Worm (Caenorhabditis elegans) whole organism, late embryonic: Measurements from ENCODE around the gene ZK370.6.

Experiments used
- C08G9.2 ChIP-seq: sonication (generic microtip); optimal IDR thresholded peaks from 2 replicates; lab custom pipeline; 2016; ENCODE audit warnings: mild to moderate bottlenecking, missing genetic modification characterization, moderate library complexity, missing compliant biosample characterization
- C38D4.7 ChIP-seq: fragments of 200-800 bp; sonication (Bioruptor generic); optimal IDR thresholded peaks from 2 replicates; lab custom pipeline; 2018; ENCODE audit warnings: mild to moderate bottlenecking, missing genetic modification characterization, moderate library complexity, missing compliant biosample characterization
- F13H6.1 ChIP-seq: sonication (generic microtip); optimal IDR thresholded peaks from 2 replicates; lab custom pipeline; 2016; ENCODE audit warnings: missing genetic modification characterization, missing compliant biosample characterization
- K02D7.2 ChIP-seq: sonication (generic microtip); optimal IDR thresholded peaks from 2 replicates; lab custom pipeline; 2017; ENCODE audit warnings: mild to moderate bottlenecking, missing genetic modification characterization, missing compliant biosample characterization
- T23F11.4 ChIP-seq: fragments of 200-800 bp; sonication (Bioruptor generic); optimal IDR thresholded peaks from 2 replicates; lab custom pipeline; 2018; ENCODE audit warnings: mild to moderate bottlenecking, missing genetic modification characterization, missing compliant biosample characterization
- Y22D7AL.16 ChIP-seq: sonication (generic microtip); optimal IDR thresholded peaks from 2 replicates; lab custom pipeline; 2016; ENCODE audit warnings: missing genetic modification characterization, missing compliant biosample characterization
- ahr-1 ChIP-seq: sonication (generic microtip); optimal IDR thresholded peaks from 2 replicates; lab custom pipeline; 2016; ENCODE audit warnings: missing genetic modification characterization, missing compliant biosample characterization
- ceh-14 ChIP-seq: sonication (generic microtip); optimal IDR thresholded peaks from 2 replicates; lab custom pipeline; 2016; ENCODE audit warnings: missing genotype, missing genetic modification characterization, missing compliant biosample characterization
- ceh-18 ChIP-seq: sonication (generic microtip); optimal IDR thresholded peaks from 2 replicates; lab custom pipeline; 2016; ENCODE audit warnings: missing genetic modification characterization, missing compliant biosample characterization
- ceh-19 ChIP-seq: fragments of 200-800 bp; sonication (Bioruptor generic); optimal IDR thresholded peaks from 2 replicates; lab custom pipeline; 2018; ENCODE audit warnings: mild to moderate bottlenecking, missing genetic modification characterization, missing compliant biosample characterization
- ceh-2 ChIP-seq: sonication (generic microtip); optimal IDR thresholded peaks from 2 replicates; lab custom pipeline; 2016; ENCODE audit warnings: missing genotype, missing genetic modification characterization, missing compliant biosample characterization
- ceh-22 ChIP-seq: sonication (generic microtip); optimal IDR thresholded peaks from 2 replicates; lab custom pipeline; 2017; ENCODE audit warnings: missing biosample characterization, missing genetic modification characterization
- ceh-30 ChIP-seq: fragments of 150-350 bp; optimal IDR thresholded peaks from 2 replicates; lab custom pipeline; 2014; ENCODE audit warnings: missing biosample characterization, missing genetic modification characterization
- ceh-34 ChIP-seq: sonication (generic microtip); optimal IDR thresholded peaks from 2 replicates; lab custom pipeline; 2016; ENCODE audit warnings: mild to moderate bottlenecking, missing genetic modification characterization, missing compliant biosample characterization
- ceh-45 ChIP-seq: fragments of 200-800 bp; sonication (Bioruptor generic); IDR thresholded peaks from 2 replicates; pipeline ENCODE4 v1.3.6; 2022; ENCODE audit warnings: missing genetic modification reagents, missing genetic modification characterization, missing compliant biosample characterization
- ceh-48 ChIP-seq: sonication (generic microtip); optimal IDR thresholded peaks from 2 replicates; lab custom pipeline; 2016; ENCODE audit warnings: missing genetic modification characterization, inconsistent platforms, missing compliant biosample characterization
- ceh-6 ChIP-seq: fragments of 200-800 bp; sonication (Bioruptor generic); optimal IDR thresholded peaks from 2 replicates; lab custom pipeline; 2018; ENCODE audit warnings: mild to moderate bottlenecking, missing genetic modification characterization, missing compliant biosample characterization
- ceh-9 ChIP-seq: sonication (generic microtip); optimal IDR thresholded peaks from 2 replicates; lab custom pipeline; 2016; ENCODE audit warnings: mild to moderate bottlenecking, missing genetic modification characterization, inconsistent platforms, missing compliant biosample characterization
- che-1 ChIP-seq: sonication (generic microtip); optimal IDR thresholded peaks from 2 replicates; lab custom pipeline; 2016; ENCODE audit warnings: mild to moderate bottlenecking, missing genetic modification characterization, missing compliant biosample characterization
- dmd-4 ChIP-seq: sonication (generic microtip); optimal IDR thresholded peaks from 2 replicates; lab custom pipeline; 2016; ENCODE audit warnings: borderline replicate concordance, missing genetic modification characterization, missing compliant biosample characterization
- dve-1 ChIP-seq: sonication (generic microtip); optimal IDR thresholded peaks from 2 replicates; lab custom pipeline; 2017; ENCODE audit warnings: antibody characterized with exemption, mild to moderate bottlenecking, missing genetic modification characterization, missing compliant biosample characterization
- elt-2 ChIP-seq: sonication (generic microtip); optimal IDR thresholded peaks from 2 replicates; lab custom pipeline; 2016; ENCODE audit warnings: missing genetic modification reagents, missing genetic modification characterization, missing compliant biosample characterization
- eyg-1 ChIP-seq: sonication (generic microtip); optimal IDR thresholded peaks from 2 replicates; lab custom pipeline; 2016; ENCODE audit warnings: missing genotype, missing genetic modification characterization, missing compliant biosample characterization
- fkh-10 ChIP-seq: fragments of 150-350 bp; optimal IDR thresholded peaks from 2 replicates; lab custom pipeline; 2014; ENCODE audit warnings: missing biosample characterization, missing genetic modification reagents, missing genetic modification characterization
- gmeb-2 ChIP-seq: sonication (generic microtip); optimal IDR thresholded peaks from 2 replicates; lab custom pipeline; 2016; ENCODE audit warnings: missing genetic modification characterization, inconsistent platforms, missing compliant biosample characterization
- hlh-13 ChIP-seq: fragments of 200-800 bp; sonication (Bioruptor generic); optimal IDR thresholded peaks from 2 replicates; lab custom pipeline; 2018; ENCODE audit warnings: mild to moderate bottlenecking, missing genetic modification characterization, missing compliant biosample characterization
- hlh-30 ChIP-seq: sonication (generic microtip); optimal IDR thresholded peaks from 2 replicates; lab custom pipeline; 2017; ENCODE audit warnings: antibody characterized with exemption, missing genetic modification characterization, missing compliant biosample characterization; ENCODE audit not compliant: insufficient read depth
- hlh-8 ChIP-seq: sonication (generic microtip); optimal IDR thresholded peaks from 2 replicates; lab custom pipeline; 2016; ENCODE audit warnings: missing genotype, missing genetic modification characterization, missing compliant biosample characterization
- lim-6 ChIP-seq: sonication (generic microtip); optimal IDR thresholded peaks from 2 replicates; lab custom pipeline; 2016; ENCODE audit warnings: missing genetic modification characterization, missing compliant biosample characterization
- madf-2 ChIP-seq: sonication (generic microtip); optimal IDR thresholded peaks from 2 replicates; lab custom pipeline; 2017; ENCODE audit warnings: missing genetic modification characterization, missing compliant biosample characterization
- mec-3 ChIP-seq: sonication (generic microtip); optimal IDR thresholded peaks from 2 replicates; lab custom pipeline; 2016; ENCODE audit warnings: borderline replicate concordance, missing genetic modification characterization, missing compliant biosample characterization
- nfya-1 ChIP-seq: sonication (generic microtip); optimal IDR thresholded peaks from 2 replicates; lab custom pipeline; 2017; ENCODE audit warnings: missing genetic modification characterization, mild to moderate bottlenecking, missing compliant biosample characterization, antibody characterized with exemption, moderate library complexity
- nhr-11 ChIP-seq: fragments of 150-350 bp; optimal IDR thresholded peaks from 2 replicates; lab custom pipeline; 2014; ENCODE audit warnings: missing biosample characterization, missing genetic modification characterization
- pag-3 ChIP-seq: sonication (generic microtip); optimal IDR thresholded peaks from 2 replicates; lab custom pipeline; 2016; ENCODE audit warnings: missing compliant biosample characterization, missing genetic modification characterization, borderline replicate concordance
- pax-1 ChIP-seq: fragments of 150-350 bp; optimal IDR thresholded peaks from 2 replicates; lab custom pipeline; 2014; ENCODE audit warnings: missing biosample characterization, missing genetic modification characterization
- pha-4 ChIP-seq: fragments of 150-350 bp; optimal IDR thresholded peaks from 2 replicates; lab custom pipeline; 2018; ENCODE audit warnings: missing biosample characterization, missing genetic modification reagents, missing genetic modification characterization
- pqm-1 ChIP-seq: sonication (generic microtip); optimal IDR thresholded peaks from 2 replicates; lab custom pipeline; 2016; ENCODE audit warnings: missing genetic modification characterization, missing compliant biosample characterization
- pros-1 ChIP-seq: fragments of 150-350 bp; optimal IDR thresholded peaks from 2 replicates; lab custom pipeline; 2014; ENCODE audit warnings: missing biosample characterization, missing genetic modification reagents, missing genetic modification characterization
- ref-2 ChIP-seq: sonication (generic microtip); optimal IDR thresholded peaks from 2 replicates; lab custom pipeline; 2016; ENCODE audit warnings: missing genetic modification characterization, missing compliant biosample characterization
- rnt-1 ChIP-seq: sonication (generic microtip); optimal IDR thresholded peaks from 2 replicates; lab custom pipeline; 2016; ENCODE audit warnings: missing genetic modification characterization, missing compliant biosample characterization
- sdc-2 ChIP-seq: sonication (generic microtip); optimal IDR thresholded peaks from 2 replicates; lab custom pipeline; 2016; ENCODE audit warnings: missing genotype, missing genetic modification characterization, missing compliant biosample characterization
- sox-4 ChIP-seq: sonication (generic microtip); optimal IDR thresholded peaks from 2 replicates; lab custom pipeline; 2017; ENCODE audit warnings: mild to moderate bottlenecking, missing genetic modification characterization, inconsistent platforms, missing compliant biosample characterization
- syd-9 ChIP-seq: sonication (generic microtip); optimal IDR thresholded peaks from 2 replicates; lab custom pipeline; 2016; ENCODE audit warnings: mild to moderate bottlenecking, missing genetic modification characterization, moderate library complexity, missing compliant biosample characterization
- tbx-2 ChIP-seq: sonication (generic microtip); optimal IDR thresholded peaks from 2 replicates; lab custom pipeline; 2016; ENCODE audit warnings: missing genetic modification characterization, missing compliant biosample characterization
- tbx-7 ChIP-seq: sonication (generic microtip); optimal IDR thresholded peaks from 2 replicates; lab custom pipeline; 2016; ENCODE audit warnings: missing genotype, missing genetic modification characterization, missing compliant biosample characterization
- ttx-3 ChIP-seq: sonication (generic microtip); optimal IDR thresholded peaks from 2 replicates; lab custom pipeline; 2016; ENCODE audit warnings: missing genetic modification reagents, missing genetic modification characterization, missing compliant biosample characterization
- unc-3 ChIP-seq, 2 experiments: fragments of 200-800 bp in 1 of 2; sonication (Bioruptor generic) in 1 of 2; sonication (generic microtip) in 1 of 2; conservative IDR thresholded peaks in 1 of 2; optimal IDR thresholded peaks in 1 of 2; 2 replicates each; pipeline versions ENCODE4 v1.3.6 to Lab custom; 2016 to 2022; ENCODE audit warnings: missing compliant biosample characterization in 2 of 2, missing genetic modification characterization in 2 of 2, missing genetic modification reagents in 1 of 2
- unc-42 ChIP-seq: sonication (generic microtip); optimal IDR thresholded peaks from 2 replicates; lab custom pipeline; 2016; ENCODE audit warnings: missing genotype, missing genetic modification characterization, missing compliant biosample characterization
- unc-55 ChIP-seq: sonication (generic microtip); optimal IDR thresholded peaks from 2 replicates; lab custom pipeline; 2017; ENCODE audit warnings: missing biosample characterization, missing genetic modification reagents, missing genetic modification characterization
- zip-5 ChIP-seq: sonication (generic microtip); optimal IDR thresholded peaks from 2 replicates; lab custom pipeline; 2016; ENCODE audit warnings: missing genetic modification characterization, missing compliant biosample characterization
- ztf-16 ChIP-seq: sonication (generic microtip); optimal IDR thresholded peaks from 2 replicates; lab custom pipeline; 2017; ENCODE audit warnings: missing genetic modification characterization, missing compliant biosample characterization

Gene ZK370.6

DNA sequence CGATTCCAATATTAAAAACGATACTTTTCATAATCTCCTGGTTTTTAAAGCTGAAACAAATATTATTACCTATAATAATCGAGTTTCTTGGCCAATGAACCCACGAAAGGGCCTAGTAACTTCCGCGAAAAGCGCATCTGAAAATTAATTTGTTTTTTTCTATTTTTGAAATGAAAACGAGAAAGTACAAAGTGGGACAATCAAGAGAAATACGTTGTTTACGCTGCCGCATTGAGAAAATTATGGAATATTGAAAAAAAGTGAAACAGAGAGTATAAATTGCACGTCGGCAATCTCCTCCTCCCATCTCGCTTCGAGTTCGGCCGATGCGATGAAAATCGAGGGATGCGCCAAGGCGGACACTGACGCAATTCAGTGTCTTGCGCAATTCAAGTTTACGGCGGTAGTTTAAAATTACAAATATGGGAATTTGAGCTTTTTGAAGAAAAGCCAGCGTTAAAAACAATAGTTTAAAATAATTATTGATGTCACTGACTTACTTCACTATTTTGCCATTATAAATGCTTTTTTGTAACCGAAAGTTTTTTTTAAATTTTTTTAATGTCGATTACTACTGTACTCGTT, 2.3 kb downstream of the ZK370.6 start, which contains the start of gene pdhk-2:
Gene pdhk-2, minus strand, starts transcription at position 137 of the 585 bp plus-strand sequence.
- TF ChIP-seq pag-3 (no peak), madf-2 (tag; lab: Kevin White, UChicago) (peak; percentile 39), hlh-8 (tag; lab: Kevin White, UChicago) (peak; percentile 38), ceh-14 (tag; lab: Kevin White, UChicago) (peak; percentile 85), che-1 (tag; lab: Kevin White, UChicago) (peak; percentile 52), ceh-45 (GFP tag; lab: Robert Waterston, UW) (0 out of 2 replicates have a peak, but pooled peaks have one; percentile 53), ttx-3 (tag; lab: Kevin White, UChicago) (peak; percentile 48), sox-4 (tag; lab: Kevin White, UChicago) (peak; percentile 74), unc-3 (GFP tag; conservative IDR thresholded peaks at IDR 0.05; lab: Robert Waterston, UW) (peak; percentile 45; the same call in 1 of the 2 replicates), unc-3 (tag; optimal IDR thresholded peaks at IDR 0.05; lab: Kevin White, UChicago) (peak; percentile 40), Y22D7AL.16 (tag; lab: Kevin White, UChicago) (peak; percentile 6), ceh-6 (peak; percentile 73), hlh-13 (GFP tag; lab: Kevin White, UChicago) (peak; percentile 27), mec-3 (no peak), K02D7.2 (tag; lab: Kevin White, UChicago) (peak; percentile 1), ztf-16 (tag; lab: Kevin White, UChicago) (peak; percentile 71), ref-2 (peak; percentile 46), zip-5 (tag; lab: Kevin White, UChicago) (no peak), ceh-48 (tag; lab: Kevin White, UChicago) (peak; percentile 55), ceh-19 (GFP tag; lab: Kevin White, UChicago) (peak; percentile 70), hlh-30 (peak; percentile 33), syd-9 (tag; lab: Kevin White, UChicago) (peak; percentile 5), fkh-10 (GFP tag; lab: Kevin White, UChicago) (no peak), ahr-1 (tag; lab: Kevin White, UChicago) (peak; percentile 47), pros-1 (tag; lab: Kevin White, UChicago) (no peak), C38D4.7 (GFP tag; lab: Kevin White, UChicago) (peak; percentile 43), C08G9.2 (tag; lab: Kevin White, UChicago) (peak; percentile 45), tbx-2 (tag; lab: Kevin White, UChicago) (peak; percentile 83), ceh-30 (peak; percentile 55), eyg-1 (tag; lab: Kevin White, UChicago) (peak; percentile 12), nfya-1 (tag; lab: Kevin White, UChicago) (peak; percentile 89), pqm-1 (tag; lab: Kevin White, UChicago) (peak; percentile 53), ceh-2 (tag; lab: Kevin White, UChicago) (peak; percentile 58), unc-42 (peak; percentile 90), nhr-11 (tag; lab: Kevin White, UChicago) (no peak), pha-4 (tag; lab: Kevin White, UChicago) (no peak), dmd-4 (peak; percentile 24), tbx-7 (tag; lab: Kevin White, UChicago) (peak; percentile 24), dve-1 (peak; percentile 81), gmeb-2 (tag; lab: Kevin White, UChicago) (peak; percentile 63), ceh-22 (no peak), ceh-9 (tag; lab: Kevin White, UChicago) (no peak), F13H6.1 (tag; lab: Kevin White, UChicago) (peak; percentile 73), ceh-34 (tag; lab: Kevin White, UChicago) (peak; percentile 84), sdc-2 (tag; lab: Kevin White, UChicago) (peak; percentile 45), elt-2 (tag; lab: Kevin White, UChicago) (peak; percentile 71), pax-1 (tag; lab: Kevin White, UChicago) (no peak), ceh-18 (peak; percentile 82), T23F11.4 (GFP tag; lab: Kevin White, UChicago) (peak; percentile 40), rnt-1 (tag; lab: Kevin White, UChicago) (peak; percentile 66), unc-55 (GFP tag; lab: Kevin White, UChicago) (peak; percentile 68), lim-6 (tag; lab: Kevin White, UChicago) (no peak)
